Worm (Caenorhabditis elegans) whole organism, midembryonic: ENCODE data around the gene F09E5.3.
A peak's percentile ranks its signal among the peaks of the same experiment; 100 is the strongest.

Experiments
- flt-1 ChIP-seq: fragments of 200-800 bp; sonication (Bioruptor generic); IDR thresholded peaks from 2 replicates; pipeline ENCODE4 v1.3.6; 2022; ENCODE audit warnings: missing genetic modification characterization, missing compliant biosample characterization
- klf-2 ChIP-seq: fragments of 200-800 bp; sonication (Bioruptor generic); conservative IDR thresholded peaks from 2 replicates; pipeline ENCODE4 v1.3.6; 2022; ENCODE audit warnings: missing genetic modification reagents, missing genetic modification characterization, missing compliant biosample characterization
- ref-1 ChIP-seq: fragments of 200-800 bp; sonication (Bioruptor generic); conservative IDR thresholded peaks from 2 replicates; pipeline ENCODE4 v1.3.6; 2022; ENCODE audit warnings: missing genetic modification reagents, missing genetic modification characterization, missing compliant biosample characterization
- tab-1 ChIP-seq: fragments of 200-800 bp; sonication (Bioruptor generic); IDR thresholded peaks from 2 replicates; pipeline ENCODE4 v1.3.6; 2022; ENCODE audit warnings: missing genetic modification characterization, missing compliant biosample characterization
- ztf-29 ChIP-seq: fragments of 200-800 bp; sonication (Bioruptor generic); IDR thresholded peaks from 2 replicates; pipeline ENCODE4 v1.3.6; 2022; ENCODE audit warnings: missing genetic modification reagents, missing genetic modification characterization, missing compliant biosample characterization

- TF ChIP-seq tab-1 (GFP tag; lab: Robert Waterston, UW) (no peak), ztf-29 (GFP tag; lab: Robert Waterston, UW) (0 out of 2 replicates have a peak, but pooled peaks have one; percentile 42), klf-2 (GFP tag; lab: Robert Waterston, UW) (no peak), ref-1 (GFP tag; lab: Robert Waterston, UW) (no peak), flt-1 (0 out of 2 replicates have a peak, but pooled peaks have one; percentile 8)
Measured at ce11 chrII:5336035-5336376, 37.8 kb upstream of the F09E5.3 start.
